Fruit fly (Drosophila melanogaster): ENCODE data around the gene CG6051.

CG6051 gene

dm6 chr3R:27084528-27085052, 66.3 kb downstream of the CG6051 start (continued):
- TF ChIP-seq CG11902 (GFP tag; optimal IDR thresholded peaks at IDR 0.05), result no peak
- peak; percentile 53 for TF ChIP-seq achi (GFP tag; optimal IDR thresholded peaks at IDR 0.05)
- no peak for TF ChIP-seq CG16779 (tag; optimal IDR thresholded peaks at IDR 0.05)
- no peak for TF ChIP-seq acj6 (GFP tag; optimal IDR thresholded peaks at IDR 0.05)

dm6 chr3R:27082752-27083151, 68.1 kb downstream of the CG6051 start:
- no peak for TF ChIP-seq OdsH (GFP tag; optimal IDR thresholded peaks at IDR 0.05)
- TF ChIP-seq Eip78C (GFP tag), result peak; percentile 52

dm6 chr3R:27076618-27077017, 74.3 kb downstream of the CG6051 start:
- TF ChIP-seq esn (GFP tag; optimal IDR thresholded peaks at IDR 0.05) (no peak), Hr38 (GFP tag; optimal IDR thresholded peaks at IDR 0.05) (no peak), CG3919 (GFP tag; optimal IDR thresholded peaks at IDR 0.05) (no peak), CG6163 (GFP tag; IDR thresholded peaks at IDR 0.05) (no peak), CG32006 (GFP tag; optimal IDR thresholded peaks at IDR 0.05) (no peak), Eip93F (GFP tag; optimal IDR thresholded peaks at IDR 0.05) (no peak), achi (GFP tag; optimal IDR thresholded peaks at IDR 0.05) (no peak), Gug (GFP tag; IDR thresholded peaks at IDR 0.05) (no peak), CG1621 (tag; optimal IDR thresholded peaks at IDR 0.05) (no peak), vri (GFP tag; optimal IDR thresholded peaks at IDR 0.05) (no peak), eg (GFP tag; IDR thresholded peaks at IDR 0.05) (no peak), cyc (GFP tag; optimal IDR thresholded peaks at IDR 0.05) (no peak)

- TF ChIP-seq eg (GFP tag; IDR thresholded peaks at IDR 0.05) (peak; percentile 29; the same call in 1 of the 3 replicates), Sox102F (GFP tag; optimal IDR thresholded peaks at IDR 0.05) (peak; percentile 29), CG3919 (GFP tag; optimal IDR thresholded peaks at IDR 0.05) (peak; percentile 4), CG15336 (GFP tag; IDR thresholded peaks at IDR 0.05) (peak; percentile 34; the same call in 1 of the 2 replicates), CG8119 (GFP tag; IDR thresholded peaks at IDR 0.05) (no peak), Hr38 (GFP tag; optimal IDR thresholded peaks at IDR 0.05) (no peak), Blimp-1 (GFP tag; optimal IDR thresholded peaks at IDR 0.05) (peak; percentile 84), Met (GFP tag; optimal IDR thresholded peaks at IDR 0.05) (peak; percentile 10), dsx (GFP tag; optimal IDR thresholded peaks at IDR 0.05; ENCODE audit: poor library complexity, severe bottlenecking) (peak; percentile 19)
These were observed 75.2 kb downstream of the CG6051 start, which contains the start of gene CG14257 for dm6 chr3R:27075694-27076093. Gene CG14257, plus strand, starts transcription at chr3R:27075870.
